Worm (Caenorhabditis elegans): ENCODE data around the gene F07B10.7.

Gene F07B10.7

DNA sequence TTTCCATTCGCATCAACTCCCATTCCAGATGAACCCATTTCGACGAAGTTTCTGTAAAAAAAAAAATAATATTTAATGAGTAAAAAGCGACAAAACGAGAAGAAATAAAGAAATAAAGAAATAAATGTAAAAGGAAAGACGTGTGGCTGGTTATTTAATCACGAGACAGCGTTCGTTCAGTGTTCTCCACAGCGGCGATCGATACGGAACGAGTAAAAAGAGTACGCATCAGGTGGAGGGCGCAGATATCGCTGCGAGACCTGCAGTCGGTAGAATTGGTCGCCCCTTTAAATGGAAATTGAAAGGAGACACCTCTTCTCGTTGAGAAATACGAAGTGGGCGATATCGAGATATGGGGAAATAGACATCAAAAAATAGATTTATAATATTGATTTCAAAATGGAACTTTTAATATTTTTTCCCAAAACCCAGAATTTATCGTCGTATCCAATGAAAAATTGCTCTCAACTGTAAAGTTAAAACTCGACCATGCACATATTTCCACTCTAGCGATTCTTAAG lies 31.8 kb downstream of the F07B10.7 start, which contains the start of gene pqn-70 (continued):
- TF ChIP-seq akir-1 (GFP tag; optimal IDR thresholded peaks at IDR 0.05), result no peak
- TF ChIP-seq tlf-1 (GFP tag; optimal IDR thresholded peaks at IDR 0.05), result peak; percentile 46
- peak; percentile 76 for TF ChIP-seq madf-10 (tag; optimal IDR thresholded peaks at IDR 0.05)
- TF ChIP-seq efl-1 (GFP tag; optimal IDR thresholded peaks at IDR 0.05), result peak; percentile 16
- TF ChIP-seq gei-17 (GFP tag; optimal IDR thresholded peaks at IDR 0.05), result peak; percentile 33
- TF ChIP-seq attf-3 (GFP tag; conservative IDR thresholded peaks at IDR 0.05), result peak; percentile 52; the same call in 1 of the 2 replicates
- no peak for TF ChIP-seq nhr-27 (tag; optimal IDR thresholded peaks at IDR 0.05)
- peak; percentile 8; the same call in 1 of the 2 replicates for TF ChIP-seq cebp-1 (GFP tag; IDR thresholded peaks at IDR 0.05)
- no peak for TF ChIP-seq cebp-1 (tag; optimal IDR thresholded peaks at IDR 0.05)
- peak; percentile 55 for TF ChIP-seq nhr-80 (tag; optimal IDR thresholded peaks at IDR 0.05)
- peak; percentile 47 for TF ChIP-seq ztf-18 (tag; optimal IDR thresholded peaks at IDR 0.05)
- TF ChIP-seq ceh-27 (GFP tag; optimal IDR thresholded peaks at IDR 0.05), result peak; percentile 82
- TF ChIP-seq let-607 (tag; optimal IDR thresholded peaks at IDR 0.05), result peak; percentile 8 to 71
- peak; percentile 14; the same call in 1 of the 2 replicates for TF ChIP-seq rcor-1 (GFP tag; IDR thresholded peaks at IDR 0.05)
- TF ChIP-seq atf-7 (tag; optimal IDR thresholded peaks at IDR 0.05), result peak; percentile 19
- TF ChIP-seq lin-26 (GFP tag; IDR thresholded peaks at IDR 0.05), result peak; percentile 71; the same call in 1 of the 2 replicates
- TF ChIP-seq attf-5 (GFP tag; optimal IDR thresholded peaks at IDR 0.05), result peak; percentile 81
- peak; percentile 32 for TF ChIP-seq snpc-3.4 (tag; optimal IDR thresholded peaks at IDR 0.05)
- no peak for TF ChIP-seq F57C9.4 (tag; optimal IDR thresholded peaks at IDR 0.05)
- 0 out of 2 replicates have a peak, but pooled peaks have one; percentile 22 for TF ChIP-seq C06A6.2 (GFP tag; conservative IDR thresholded peaks at IDR 0.05)
- TF ChIP-seq repo-1 (tag; optimal IDR thresholded peaks at IDR 0.05), result no peak
- TF ChIP-seq lin-40 (tag; optimal IDR thresholded peaks at IDR 0.05), result peak; percentile 67
- 0 out of 2 replicates have a peak, but pooled peaks have one; percentile 42 for TF ChIP-seq K11D2.4 (GFP tag; IDR thresholded peaks at IDR 0.05)

DNA sequence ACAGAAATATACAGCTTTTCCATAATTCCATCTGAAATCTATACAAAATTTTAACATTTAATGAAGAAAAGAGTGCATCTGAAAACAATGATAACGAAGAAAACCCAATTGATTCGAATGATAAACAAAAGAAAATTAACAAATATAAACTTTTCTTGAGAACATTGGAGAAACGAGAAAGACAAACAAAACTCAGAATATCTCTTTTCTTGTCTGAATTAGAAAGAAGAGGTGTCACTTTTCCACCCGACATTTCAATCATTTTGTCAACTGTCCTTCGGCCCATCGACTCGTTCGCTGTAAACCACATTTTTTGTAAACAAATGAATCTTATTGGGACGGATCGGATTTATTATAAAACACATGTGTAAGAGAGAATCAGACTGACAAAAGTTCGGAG lies 34.5 kb downstream of the F07B10.7 start, which contains the start of gene bgal-1:
Gene bgal-1, minus strand, starts transcription at position 38 of the 400 bp plus-strand sequence.
- no peak for TF ChIP-seq rec-8 (tag; optimal IDR thresholded peaks at IDR 0.05)
- TF ChIP-seq B0035.1 (tag; optimal IDR thresholded peaks at IDR 0.05), result no peak
- no peak for TF ChIP-seq ztf-26 (tag; optimal IDR thresholded peaks at IDR 0.05)
- no peak for TF ChIP-seq F57C9.4 (tag; optimal IDR thresholded peaks at IDR 0.05)
- TF ChIP-seq ceh-79 (tag; optimal IDR thresholded peaks at IDR 0.05), result no peak
- TF ChIP-seq hlh-12 (tag; optimal IDR thresholded peaks at IDR 0.05), result no peak
- TF ChIP-seq snpc-4 (GFP tag; optimal IDR thresholded peaks at IDR 0.05), result no peak
- peak in 2 of 4 experiments; percentile 32 to 39 for TF ChIP-seq snpc-4 (tag; optimal IDR thresholded peaks at IDR 0.05)
- TF ChIP-seq D2030.7 (GFP tag; IDR thresholded peaks at IDR 0.05), result no peak
- TF ChIP-seq athp-1 (tag; optimal IDR thresholded peaks at IDR 0.05), result no peak
- no peak for TF ChIP-seq hsf-1 (GFP tag; IDR thresholded peaks at IDR 0.05)
- TF ChIP-seq repo-1 (tag; optimal IDR thresholded peaks at IDR 0.05), result no peak
- TF ChIP-seq F10E7.11 (tag; optimal IDR thresholded peaks at IDR 0.05), result no peak
- TF ChIP-seq somi-1 (GFP tag; optimal IDR thresholded peaks at IDR 0.05), result peak; percentile 8
- peak in 1 of 3 experiments; percentile 37 for TF ChIP-seq lin-35 (GFP tag; optimal IDR thresholded peaks at IDR 0.05)
- no peak for TF ChIP-seq ztf-3 (GFP tag; optimal IDR thresholded peaks at IDR 0.05)
- TF ChIP-seq ekl-4 (GFP tag; IDR thresholded peaks at IDR 0.05), result 0 out of 2 replicates have a peak, but pooled peaks have one; percentile 18
- TF ChIP-seq dpl-1 (GFP tag; optimal IDR thresholded peaks at IDR 0.05), result no peak
- peak; percentile 22 for TF ChIP-seq ama-1 (optimal IDR thresholded peaks at IDR 0.05)
- peak in 1 of 2 experiments; percentile 15 for TF ChIP-seq ama-1 (GFP tag; optimal IDR thresholded peaks at IDR 0.05)
